Worm (Caenorhabditis elegans) whole organism, L3 larva: ENCODE measurements around the gene xbx-9.

Experiments
- ZK546.5 ChIP-seq: sonication (generic microtip); optimal IDR thresholded peaks from 2 replicates; lab custom pipeline; 2017; ENCODE audit warnings: missing biosample characterization, missing genetic modification characterization
- aly-2 ChIP-seq: fragments of 150-350 bp; optimal IDR thresholded peaks from 2 replicates; lab custom pipeline; 2014; ENCODE audit warnings: missing biosample characterization, missing genetic modification characterization
- nfya-1 ChIP-seq: sonication (generic microtip); optimal IDR thresholded peaks from 2 replicates; lab custom pipeline; 2017; ENCODE audit warnings: missing genetic modification characterization, mild to moderate bottlenecking, missing compliant biosample characterization, antibody characterized with exemption, moderate library complexity; ENCODE audit not compliant: insufficient read depth
- nhr-11 ChIP-seq: fragments of 150-350 bp; optimal IDR thresholded peaks from 2 replicates; lab custom pipeline; 2014; ENCODE audit warnings: missing biosample characterization, missing genetic modification characterization
- nhr-12 ChIP-seq: fragments of 150-350 bp; optimal IDR thresholded peaks from 2 replicates; lab custom pipeline; 2014; ENCODE audit warnings: missing biosample characterization, missing genetic modification characterization
- pqm-1 ChIP-seq: fragments of 150-350 bp; optimal IDR thresholded peaks from 2 replicates; lab custom pipeline; 2017; ENCODE audit warnings: missing biosample characterization, missing genetic modification characterization, inconsistent platforms
- ztf-11 ChIP-seq: fragments of 150-350 bp; optimal IDR thresholded peaks from 2 replicates; lab custom pipeline; 2014; ENCODE audit warnings: missing biosample characterization, missing genetic modification characterization

DNA sequence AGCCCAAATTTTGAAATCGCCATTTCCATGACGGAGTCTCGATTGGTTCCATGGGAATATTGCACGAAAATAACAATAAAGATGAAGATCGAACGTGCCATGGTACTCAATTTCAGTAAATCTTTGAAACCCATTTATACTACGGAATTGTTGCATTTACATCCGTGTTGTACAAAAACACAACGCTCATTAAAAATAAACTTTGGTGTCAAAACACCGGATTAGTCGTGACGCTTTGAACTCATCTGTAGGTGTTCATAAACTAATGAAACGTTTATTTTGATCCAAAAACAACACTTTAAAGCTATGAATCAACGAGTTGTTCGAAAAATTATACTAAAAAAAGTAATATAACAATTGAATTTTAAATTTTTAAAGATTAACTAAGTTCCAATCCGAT, 19.9 kb upstream of the xbx-9 start, which contains the start of gene R11D1.4:
- TF ChIP-seq aly-2 (no peak), pqm-1 (tag; lab: Kevin White, UChicago) (no peak), nhr-11 (no peak), ztf-11 (tag; lab: Kevin White, UChicago) (no peak), ZK546.5 (no peak), nhr-12 (tag; lab: Kevin White, UChicago) (no peak), nfya-1 (tag; lab: Kevin White, UChicago) (no peak)
